Worm (Caenorhabditis elegans) whole organism, L1 larva: ENCODE data around the gene F17C11.12.

Experiments
- C34B4.2 ChIP-seq: sonication (generic microtip); optimal IDR thresholded peaks from 2 replicates; lab custom pipeline; 2017; ENCODE audit warnings: mild to moderate bottlenecking, missing genetic modification characterization, missing compliant biosample characterization
- F16B12.6 ChIP-seq: fragments of 150-350 bp; optimal IDR thresholded peaks from 2 replicates; lab custom pipeline; 2014; ENCODE audit warnings: missing biosample characterization, missing genetic modification characterization
- aly-2 ChIP-seq: fragments of 150-350 bp; optimal IDR thresholded peaks from 2 replicates; lab custom pipeline; 2014; ENCODE audit warnings: missing biosample characterization, missing genetic modification characterization
- ama-1 ChIP-seq: fragments of 150-350 bp; optimal IDR thresholded peaks from 2 replicates; lab custom pipeline; 2014
- blmp-1 ChIP-seq: fragments of 150-350 bp; optimal IDR thresholded peaks from 2 replicates; lab custom pipeline; 2014; ENCODE audit warnings: missing biosample characterization, missing genetic modification characterization
- ceh-63 ChIP-seq: fragments of 200-800 bp; sonication (Bioruptor generic); optimal IDR thresholded peaks from 2 replicates; lab custom pipeline; 2018; ENCODE audit warnings: mild to moderate bottlenecking, missing genetic modification characterization, missing compliant biosample characterization
- ceh-82 ChIP-seq, 3 experiments: fragments of 150-350 bp in 1 of 3; sonication (generic microtip) in 2 of 3; optimal IDR thresholded peaks; 2 replicates each; lab custom pipeline; 2014 to 2017; ENCODE audit warnings: missing biosample characterization in 3 of 3, missing genetic modification characterization in 3 of 3
- ceh-90 ChIP-seq: sonication (generic microtip); optimal IDR thresholded peaks from 2 replicates; lab custom pipeline; 2016; ENCODE audit warnings: missing genetic modification characterization, missing compliant biosample characterization
- ces-1 ChIP-seq: fragments of 150-350 bp; optimal IDR thresholded peaks from 2 replicates; lab custom pipeline; 2014; ENCODE audit warnings: missing biosample characterization, missing genetic modification reagents, missing genetic modification characterization
- dpl-1 ChIP-seq, 3 experiments: fragments of 150-350 bp in 2 of 3; sonication (generic microtip) in 1 of 3; optimal IDR thresholded peaks; 2 replicates each; lab custom pipeline; 2014 to 2017; ENCODE audit warnings: missing biosample characterization in 3 of 3, missing genetic modification characterization in 3 of 3, missing genetic modification reagents in 3 of 3
- dsc-1 ChIP-seq: sonication (generic microtip); optimal IDR thresholded peaks from 2 replicates; lab custom pipeline; 2016; ENCODE audit warnings: mild to moderate bottlenecking, missing genetic modification characterization, missing compliant biosample characterization
- egl-13 ChIP-seq: sonication (generic microtip); optimal IDR thresholded peaks from 2 replicates; lab custom pipeline; 2016; ENCODE audit warnings: missing genotype, missing genetic modification reagents, missing genetic modification characterization, missing compliant biosample characterization
- ets-5 ChIP-seq: fragments of 200-800 bp; sonication (Bioruptor generic); IDR thresholded peaks from 2 replicates; pipeline ENCODE4 v1.3.6; 2022; ENCODE audit warnings: missing genetic modification characterization, missing compliant biosample characterization
- fkh-10 ChIP-seq: sonication (generic microtip); optimal IDR thresholded peaks from 2 replicates; lab custom pipeline; 2017; ENCODE audit warnings: missing biosample characterization, missing genetic modification reagents, missing genetic modification characterization
- fkh-4 ChIP-seq: sonication (generic microtip); optimal IDR thresholded peaks from 2 replicates; lab custom pipeline; 2016; ENCODE audit warnings: missing compliant biosample characterization, missing genetic modification characterization, borderline replicate concordance
- hpl-2 ChIP-seq: fragments of 150-350 bp; optimal IDR thresholded peaks from 2 replicates; lab custom pipeline; 2014; ENCODE audit warnings: missing biosample characterization, missing genetic modification reagents, missing genetic modification characterization
- isw-1 ChIP-seq: fragments of 200-800 bp; sonication (Bioruptor generic); IDR thresholded peaks from 2 replicates; pipeline ENCODE4 v1.3.6; 2022; ENCODE audit warnings: missing genetic modification characterization, missing compliant biosample characterization
- lin-14 ChIP-seq: fragments of 200-800 bp; sonication (Bioruptor generic); optimal IDR thresholded peaks from 2 replicates; lab custom pipeline; 2018; ENCODE audit warnings: mild to moderate bottlenecking, missing genetic modification characterization, moderate library complexity, missing compliant biosample characterization
- lin-39 ChIP-seq: fragments of 150-350 bp; optimal IDR thresholded peaks from 2 replicates; lab custom pipeline; 2014; ENCODE audit warnings: missing biosample characterization, missing genetic modification reagents, missing genetic modification characterization
- lir-3 ChIP-seq: sonication (generic microtip); optimal IDR thresholded peaks from 2 replicates; lab custom pipeline; 2016; ENCODE audit warnings: mild to moderate bottlenecking, missing genetic modification characterization, moderate library complexity, missing compliant biosample characterization; ENCODE audit not compliant: poor library complexity
- lsy-2 ChIP-seq, 2 experiments: fragments of 150-350 bp; optimal IDR thresholded peaks; 2 replicates each; lab custom pipeline; 2014; ENCODE audit warnings: missing biosample characterization in 2 of 2, missing genetic modification characterization in 2 of 2
- mef-2 ChIP-seq: fragments of 150-350 bp; optimal IDR thresholded peaks from 2 replicates; lab custom pipeline; 2014; ENCODE audit warnings: missing biosample characterization, missing genetic modification characterization
- nhr-11 ChIP-seq: fragments of 150-350 bp; optimal IDR thresholded peaks from 2 replicates; lab custom pipeline; 2014; ENCODE audit warnings: missing biosample characterization, missing genetic modification characterization
- nhr-12 ChIP-seq: sonication (generic microtip); optimal IDR thresholded peaks from 2 replicates; lab custom pipeline; 2017; ENCODE audit warnings: missing biosample characterization, missing genetic modification characterization
- nhr-28 ChIP-seq: fragments of 150-350 bp; optimal IDR thresholded peaks from 2 replicates; lab custom pipeline; 2014; ENCODE audit warnings: missing biosample characterization, missing genetic modification characterization
- nhr-71 ChIP-seq: sonication (generic microtip); optimal IDR thresholded peaks from 2 replicates; lab custom pipeline; 2016; ENCODE audit warnings: mild to moderate bottlenecking, missing genetic modification characterization, moderate library complexity, missing compliant biosample characterization
- pag-3 ChIP-seq: sonication (generic microtip); optimal IDR thresholded peaks from 2 replicates; lab custom pipeline; 2017; ENCODE audit warnings: missing genetic modification characterization, mild to moderate bottlenecking, missing compliant biosample characterization, antibody characterized with exemption, borderline replicate concordance; ENCODE audit not compliant: insufficient read depth
- pax-3 ChIP-seq: fragments of 200-800 bp; sonication (Bioruptor generic); optimal IDR thresholded peaks from 2 replicates; lab custom pipeline; 2018; ENCODE audit warnings: mild to moderate bottlenecking, missing genetic modification characterization, moderate library complexity, missing compliant biosample characterization
- pqm-1 ChIP-seq: sonication (generic microtip); optimal IDR thresholded peaks from 3 replicates; lab custom pipeline; 2017; ENCODE audit warnings: missing biosample characterization, missing genetic modification characterization
- rnt-1 ChIP-seq: sonication (generic microtip); optimal IDR thresholded peaks from 2 replicates; lab custom pipeline; 2016; ENCODE audit warnings: mild to moderate bottlenecking, missing genetic modification characterization, moderate library complexity, missing compliant biosample characterization
- skn-1 ChIP-seq: fragments of 150-350 bp; optimal IDR thresholded peaks from 2 replicates; lab custom pipeline; 2014; ENCODE audit warnings: missing biosample characterization, missing genetic modification characterization
- snpc-4 ChIP-seq: fragments of 150-350 bp; optimal IDR thresholded peaks from 2 replicates; lab custom pipeline; 2014; ENCODE audit warnings: missing biosample characterization, missing genetic modification characterization
- snu-23 ChIP-seq: sonication (generic microtip); optimal IDR thresholded peaks from 2 replicates; lab custom pipeline; 2016; ENCODE audit warnings: missing genetic modification characterization, missing compliant biosample characterization
- tlp-1 ChIP-seq: fragments of 150-350 bp; optimal IDR thresholded peaks from 2 replicates; lab custom pipeline; 2014; ENCODE audit warnings: missing biosample characterization, missing genetic modification characterization
- unc-130 ChIP-seq: fragments of 150-350 bp; optimal IDR thresholded peaks from 2 replicates; lab custom pipeline; 2017; ENCODE audit warnings: missing biosample characterization, missing genetic modification characterization, inconsistent platforms
- unc-98 ChIP-seq: fragments of 200-800 bp; sonication (Bioruptor generic); IDR thresholded peaks from 2 replicates; pipeline ENCODE4 v1.3.6; 2022; ENCODE audit warnings: missing genetic modification characterization, missing compliant biosample characterization
- xbp-1 ChIP-seq: sonication (generic microtip); optimal IDR thresholded peaks from 2 replicates; lab custom pipeline; 2016; ENCODE audit warnings: missing genetic modification characterization, missing compliant biosample characterization
- zip-4 ChIP-seq: fragments of 200-800 bp; sonication (Bioruptor generic); optimal IDR thresholded peaks from 2 replicates; lab custom pipeline; 2018; ENCODE audit warnings: mild to moderate bottlenecking, missing genetic modification characterization, moderate library complexity, missing compliant biosample characterization
- ztf-4 ChIP-seq: fragments of 150-350 bp; optimal IDR thresholded peaks from 2 replicates; lab custom pipeline; 2014; ENCODE audit warnings: missing biosample characterization, missing genetic modification characterization

The F17C11.12 gene

DNA sequence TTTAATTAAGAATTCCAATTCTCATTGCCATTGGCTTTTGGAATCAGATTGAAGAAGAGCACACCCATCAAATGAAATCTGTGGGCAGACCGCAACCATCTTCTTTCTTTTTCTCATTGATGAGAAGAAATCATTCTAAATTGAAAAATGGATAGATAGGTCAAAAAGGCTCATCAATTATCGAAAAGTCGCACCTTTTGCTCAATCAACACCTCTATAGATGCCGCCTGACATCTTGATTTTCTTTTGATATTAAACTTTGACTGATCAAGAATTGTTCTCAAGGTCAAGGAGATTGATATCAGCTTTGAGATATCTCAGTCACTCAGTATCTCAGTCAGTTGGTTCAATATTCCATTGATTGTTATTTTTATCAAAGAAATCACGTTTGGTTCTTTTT, 26.8 kb downstream of the F17C11.12 start:
- peak in 1 of 2 experiments; percentile 26 for TF ChIP-seq lsy-2 (tag; optimal IDR thresholded peaks at IDR 0.05; lab: Kevin White, UChicago)
- peak; percentile 65 for TF ChIP-seq lin-39 (tag; lab: Kevin White, UChicago)
- no peak for TF ChIP-seq skn-1 (tag; lab: Kevin White, UChicago)
- TF ChIP-seq ets-5 (GFP tag; lab: Robert Waterston, UW) = no peak
- no peak for TF ChIP-seq isw-1 (GFP tag; lab: Robert Waterston, UW)
- TF ChIP-seq dpl-1 (GFP tag; optimal IDR thresholded peaks at IDR 0.05; lab: Kevin White, UChicago) = no peak
- no peak for TF ChIP-seq egl-13
- TF ChIP-seq lin-14 = peak; percentile 44
- no peak for TF ChIP-seq snpc-4 (tag; lab: Kevin White, UChicago)
- no peak for TF ChIP-seq C34B4.2
- peak; percentile 51 for TF ChIP-seq nhr-71 (tag; lab: Kevin White, UChicago)
- TF ChIP-seq pag-3 (tag; lab: Kevin White, UChicago) = peak; percentile 5
- no peak for TF ChIP-seq hpl-2 (GFP tag; lab: Kevin White, UChicago)
- no peak for TF ChIP-seq ces-1 (GFP tag; lab: Kevin White, UChicago)
- TF ChIP-seq rnt-1 (tag; lab: Kevin White, UChicago) = peak; percentile 49
- TF ChIP-seq pax-3 = no peak
- TF ChIP-seq snu-23 (GFP tag; lab: Kevin White, UChicago) = no peak

- TF ChIP-seq zip-4 (no peak), xbp-1 (no peak), nhr-11 (no peak), ceh-90 (no peak), dpl-1 (GFP tag; optimal IDR thresholded peaks at IDR 0.05; lab: Kevin White, UChicago) (no peak), tlp-1 (tag; lab: Kevin White, UChicago) (no peak), skn-1 (tag; lab: Kevin White, UChicago) (no peak), snpc-4 (tag; lab: Kevin White, UChicago) (no peak)
Observed at ce11 chrV:10909071-10909470, 27.6 kb downstream of the F17C11.12 start, which contains the start of gene zzz-1. Gene zzz-1, minus strand, starts transcription at chrV:10909171.

DNA sequence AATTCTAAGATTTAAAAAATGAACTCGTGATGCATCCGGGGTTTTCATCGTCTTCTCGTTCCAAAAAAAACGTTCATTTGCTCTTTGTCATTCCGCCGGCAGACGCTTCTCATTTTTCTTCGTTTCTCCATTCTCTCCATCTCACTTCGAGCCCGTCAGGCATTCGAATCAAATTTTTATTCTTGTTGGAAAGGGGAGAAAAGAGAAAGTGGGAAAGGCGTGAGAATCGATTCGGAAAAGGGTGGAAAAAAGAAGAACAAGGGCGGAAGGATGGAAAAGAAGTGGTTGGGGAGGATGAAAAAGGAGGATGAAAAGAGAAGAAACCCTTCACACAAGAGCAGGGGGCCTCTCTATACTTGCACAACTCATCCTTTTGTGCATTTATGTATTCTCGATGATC, 31.9 kb downstream of the F17C11.12 start:
- TF ChIP-seq dsc-1 = peak; percentile 23
- TF ChIP-seq nhr-28 (tag; lab: Kevin White, UChicago) = no peak
- TF ChIP-seq lin-14 = peak; percentile 82
- TF ChIP-seq ama-1 (lab: Kevin White, UChicago) = no peak
- no peak for TF ChIP-seq unc-130
- TF ChIP-seq blmp-1 (tag; lab: Kevin White, UChicago) = peak; percentile 61
- TF ChIP-seq aly-2 (tag; lab: Kevin White, UChicago) = no peak
- no peak for TF ChIP-seq snu-23 (GFP tag; lab: Kevin White, UChicago)
- TF ChIP-seq pqm-1 (tag; lab: Kevin White, UChicago) = no peak
- peak in 1 of 2 experiments; percentile 7 for TF ChIP-seq lsy-2 (tag; optimal IDR thresholded peaks at IDR 0.05; lab: Kevin White, UChicago)
- no peak for TF ChIP-seq pax-3
- TF ChIP-seq mef-2 (tag; lab: Kevin White, UChicago) = no peak
- TF ChIP-seq pag-3 (tag; lab: Kevin White, UChicago) = no peak
- TF ChIP-seq fkh-10 = peak; percentile 69
- peak in 1 of 3 experiments; percentile 32 for TF ChIP-seq ceh-82 (tag; optimal IDR thresholded peaks at IDR 0.05; lab: Kevin White, UChicago)
- TF ChIP-seq ces-1 (GFP tag; lab: Kevin White, UChicago) = peak; percentile 14
- no peak for TF ChIP-seq F16B12.6 (tag; lab: Kevin White, UChicago)
- no peak for TF ChIP-seq unc-98 (GFP tag; lab: Robert Waterston, UW)
- no peak for TF ChIP-seq ztf-4

DNA sequence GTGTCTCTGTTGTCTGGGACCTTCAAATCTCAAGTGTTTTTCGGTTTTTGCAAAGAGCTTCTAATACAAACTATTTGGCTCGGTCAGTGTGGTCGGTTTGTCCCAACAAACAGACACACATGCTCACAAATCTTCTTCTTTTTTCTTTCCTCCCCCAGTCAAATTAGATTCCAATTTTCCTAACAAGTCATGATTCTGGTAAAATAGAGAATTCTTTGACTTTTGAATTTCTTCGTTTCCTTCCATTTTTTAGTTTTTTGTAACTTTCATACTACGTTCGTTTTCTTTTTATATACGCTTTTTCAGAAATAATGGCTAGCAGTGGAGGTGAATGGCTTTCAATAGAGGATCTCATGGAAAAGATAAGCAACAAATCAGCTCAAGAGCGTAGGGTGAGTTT, 33.0 kb downstream of the F17C11.12 start, which contains the start of gene F32D8.15:
TSS of gene F32D8.15 (plus strand) at position 301 of the 400 bp plus-strand sequence.
- TF ChIP-seq nhr-11 = no peak
- peak; percentile 4 for TF ChIP-seq dsc-1
- no peak for TF ChIP-seq ceh-63
- TF ChIP-seq fkh-4 (tag; lab: Kevin White, UChicago) = no peak
- TF ChIP-seq nhr-12 (tag; lab: Kevin White, UChicago) = no peak
- TF ChIP-seq snpc-4 (tag; lab: Kevin White, UChicago) = no peak
- no peak for TF ChIP-seq lir-3 (tag; lab: Kevin White, UChicago)
- peak; percentile 40 for TF ChIP-seq lin-14
- TF ChIP-seq pax-3 = no peak
